Worm (Caenorhabditis elegans) whole organism, young adult: ENCODE results near the gene F55G1.15.

Experiments
- F49E8.2 ChIP-seq: sonication (generic microtip); optimal IDR thresholded peaks from 3 replicates; lab custom pipeline; 2017; ENCODE audit warnings: missing genetic modification characterization, mild to moderate bottlenecking, missing compliant biosample characterization, antibody characterized with exemption, moderate library complexity; ENCODE audit not compliant: insufficient read depth
- akir-1 ChIP-seq: fragments of 200-800 bp; sonication (Bioruptor generic); optimal IDR thresholded peaks from 2 replicates; lab custom pipeline; 2018; ENCODE audit warnings: mild to moderate bottlenecking, missing genetic modification characterization, moderate library complexity, missing compliant biosample characterization
- ama-1 ChIP-seq, 3 experiments: fragments of 150-350 bp in 1 of 3; sonication (generic microtip) in 2 of 3; optimal IDR thresholded peaks; 2 replicates each; lab custom pipeline; 2014 to 2018; ENCODE audit warnings: missing biosample characterization in 2 of 3, missing genetic modification characterization in 2 of 3, missing genetic modification reagents in 2 of 3
- attf-5 ChIP-seq: fragments of 200-800 bp; sonication (Bioruptor generic); optimal IDR thresholded peaks from 2 replicates; lab custom pipeline; 2018; ENCODE audit warnings: mild to moderate bottlenecking, missing genetic modification characterization, missing compliant biosample characterization
- ekl-4 ChIP-seq: fragments of 200-800 bp; sonication (Bioruptor generic); IDR thresholded peaks from 2 replicates; pipeline ENCODE4 v1.3.6; 2022; ENCODE audit warnings: missing genetic modification reagents, missing genetic modification characterization, missing compliant biosample characterization
- nhr-90 ChIP-seq: sonication (generic microtip); optimal IDR thresholded peaks from 2 replicates; lab custom pipeline; 2016; ENCODE audit warnings: missing genotype, mild to moderate bottlenecking, missing genetic modification characterization, missing compliant biosample characterization

DNA sequence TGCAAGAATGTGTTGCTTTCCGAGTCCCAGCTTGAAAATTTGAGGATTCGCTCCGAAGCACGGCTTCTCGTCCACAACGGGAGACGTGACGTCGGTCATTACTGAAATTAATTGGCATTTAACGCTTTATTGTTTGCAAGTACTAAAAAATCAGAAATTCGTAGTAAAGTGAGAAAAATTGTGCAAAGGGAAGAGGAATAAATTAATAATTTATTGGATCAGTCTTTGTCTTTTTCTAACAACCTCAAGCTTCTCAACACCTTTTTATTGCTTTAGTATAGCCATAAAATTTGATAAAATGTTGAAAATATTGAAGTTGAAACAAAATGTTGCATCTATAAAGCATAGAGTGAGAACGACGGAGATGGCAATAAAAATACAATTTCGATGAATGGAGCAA is 49.9 kb downstream of the F55G1.15 start, which contains the start of gene tes-1:
- no peak for TF ChIP-seq ekl-4 (GFP tag; lab: Robert Waterston, UW)
- no peak for TF ChIP-seq F49E8.2 (tag; lab: Kevin White, UChicago)
- no peak for TF ChIP-seq akir-1
- TF ChIP-seq nhr-90 (tag; lab: Kevin White, UChicago), result no peak
- TF ChIP-seq ama-1 (optimal IDR thresholded peaks at IDR 0.05; lab: Kevin White, UChicago), result no peak
- no peak for TF ChIP-seq ama-1 (GFP tag; optimal IDR thresholded peaks at IDR 0.05; lab: Kevin White, UChicago)
- TF ChIP-seq attf-5 (GFP tag; lab: Kevin White, UChicago), result no peak
